Worm (Caenorhabditis elegans): ENCODE results near the gene mrpl-20.

Gene mrpl-20

ce11 chrII:13334966-13335698, 2.9 kb upstream of the mrpl-20 start (continued):
- TF ChIP-seq lin-35 (GFP tag; optimal IDR thresholded peaks at IDR 0.05): peak in 1 of 3 experiments; percentile 25
- peak; percentile 77 for TF ChIP-seq attf-5 (GFP tag; optimal IDR thresholded peaks at IDR 0.05)
- peak; percentile 47; the same call in 1 of the 2 replicates for TF ChIP-seq lin-26 (GFP tag; IDR thresholded peaks at IDR 0.05)

- TF ChIP-seq xnd-1 (tag; optimal IDR thresholded peaks at IDR 0.05) (peak; percentile 31), F33H1.4 (GFP tag; IDR thresholded peaks at IDR 0.05) (peak; percentile 68), Y79H2A.3 (GFP tag; conservative IDR thresholded peaks at IDR 0.05) (no peak), sea-2 (GFP tag; IDR thresholded peaks at IDR 0.05) (no peak), lsl-1 (GFP tag; optimal IDR thresholded peaks at IDR 0.05) (peak; percentile 81), D2030.7 (GFP tag; IDR thresholded peaks at IDR 0.05) (peak; percentile 15; the same call in 1 of the 2 replicates), ceh-91 (GFP tag; IDR thresholded peaks at IDR 0.05) (peak; percentile 30; the same call in 1 of the 2 replicates), nhr-120 (GFP tag; IDR thresholded peaks at IDR 0.05) (no peak), F22D6.2 (tag; optimal IDR thresholded peaks at IDR 0.05) (no peak), B0261.1 (tag; optimal IDR thresholded peaks at IDR 0.05) (no peak), F57C9.4 (tag; optimal IDR thresholded peaks at IDR 0.05) (no peak), snpc-1.1 (tag; optimal IDR thresholded peaks at IDR 0.05; ENCODE audit: insufficient read depth) (no peak), ztf-28 (GFP tag; IDR thresholded peaks at IDR 0.05) (no peak), zim-3 (tag; optimal IDR thresholded peaks at IDR 0.05) (no peak), attf-3 (GFP tag; conservative IDR thresholded peaks at IDR 0.05) (0 out of 2 replicates have a peak, but pooled peaks have one; percentile 13), ccch-3 (GFP tag; optimal IDR thresholded peaks at IDR 0.05) (no peak), lsy-27 (tag; optimal IDR thresholded peaks at IDR 0.05; ENCODE audit: borderline replicate concordance, insufficient read depth) (no peak)
Measured at ce11 chrII:13339984-13340383, 1.9 kb downstream of the mrpl-20 start.

ce11 chrII:13341320-13341719, 3.2 kb downstream of the mrpl-20 start:
- TF ChIP-seq Y95B8A.8 (GFP tag; IDR thresholded peaks at IDR 0.05): no peak
- no peak for TF ChIP-seq F39B2.1 (GFP tag; IDR thresholded peaks at IDR 0.05)
- TF ChIP-seq ekl-4 (GFP tag; IDR thresholded peaks at IDR 0.05): peak; percentile 25; the same call in 1 of the 2 replicates
- TF ChIP-seq bed-2 (GFP tag; IDR thresholded peaks at IDR 0.05): no peak

- TF ChIP-seq hmg-20 (GFP tag; IDR thresholded peaks at IDR 0.05) (no peak), die-1 (tag; optimal IDR thresholded peaks at IDR 0.05) (no peak)
Measured at ce11 chrII:13356092-13356491, 18.0 kb downstream of the mrpl-20 start, which contains the start of gene dmsr-3. TSS of gene dmsr-3 (minus strand) at chrII:13356192.

ce11 chrII:13367784-13368183, 29.7 kb downstream of the mrpl-20 start:
- TF ChIP-seq pha-4 (tag; optimal IDR thresholded peaks at IDR 0.05) (no peak), Y53F4B.3 (GFP tag; IDR thresholded peaks at IDR 0.05) (no peak), egrh-3 (GFP tag; IDR thresholded peaks at IDR 0.05) (no peak), zfh-2 (GFP tag; conservative IDR thresholded peaks at IDR 0.05) (no peak), sea-2 (GFP tag; IDR thresholded peaks at IDR 0.05) (no peak), hlh-12 (tag; optimal IDR thresholded peaks at IDR 0.05) (no peak), repo-1 (tag; optimal IDR thresholded peaks at IDR 0.05) (no peak), T26A5.8 (tag; optimal IDR thresholded peaks at IDR 0.05) (no peak), T07F8.4 (tag; optimal IDR thresholded peaks at IDR 0.05) (no peak), nhr-80 (tag; optimal IDR thresholded peaks at IDR 0.05) (no peak), gei-17 (GFP tag; optimal IDR thresholded peaks at IDR 0.05) (no peak), tbx-9 (tag; optimal IDR thresholded peaks at IDR 0.05; ENCODE audit: borderline replicate concordance) (no peak), unc-62 (GFP tag; optimal IDR thresholded peaks at IDR 0.05) (no peak), mel-28 (tag; optimal IDR thresholded peaks at IDR 0.05; ENCODE audit: borderline replicate concordance) (no peak), F33H1.4 (GFP tag; IDR thresholded peaks at IDR 0.05) (no peak), Y56A3A.18 (GFP tag; IDR thresholded peaks at IDR 0.05) (no peak), madf-10 (tag; optimal IDR thresholded peaks at IDR 0.05) (no peak)

All from whole organism, young adult.